Fruit fly (Drosophila melanogaster) whole organism, embryonic: Measurements from ENCODE around the gene CG34148.

Experiments
- Antp ChIP-seq: fragments of 200-800 bp; sonication (Bioruptor generic); optimal IDR thresholded peaks from 3 replicates; lab custom pipeline; 2016; ENCODE audit warnings: missing biosample characterization, missing genetic modification characterization
- B-H2 ChIP-seq: fragments of 200-800 bp; sonication (Bioruptor generic); optimal IDR thresholded peaks from 2 replicates; lab custom pipeline; 2018; ENCODE audit warnings: missing biosample characterization, mild to moderate bottlenecking, missing genetic modification characterization
- CG12071 ChIP-seq: fragments of 200-800 bp; sonication (Bioruptor generic); optimal IDR thresholded peaks from 3 replicates; lab custom pipeline; 2018; ENCODE audit warnings: missing biosample characterization, mild to moderate bottlenecking, missing genetic modification characterization
- CG13424 ChIP-seq: fragments of 200-800 bp; sonication (Bioruptor generic); optimal IDR thresholded peaks from 2 replicates; lab custom pipeline; 2019; ENCODE audit warnings: missing biosample characterization, mild to moderate bottlenecking, missing genetic modification characterization, moderate library complexity
- CG13624 ChIP-seq: fragments of 200-800 bp; sonication (Bioruptor generic); optimal IDR thresholded peaks from 2 replicates; lab custom pipeline; 2016; ENCODE audit warnings: missing biosample characterization, missing genetic modification characterization
- CG1602 ChIP-seq: fragments of 200-800 bp; sonication (Bioruptor generic); optimal IDR thresholded peaks from 3 replicates; lab custom pipeline; 2016; ENCODE audit warnings: missing biosample characterization, missing genetic modification characterization
- CG1647 ChIP-seq: fragments of 200-800 bp; sonication (Bioruptor generic); optimal IDR thresholded peaks from 3 replicates; lab custom pipeline; 2016; ENCODE audit warnings: missing biosample characterization, missing genetic modification characterization
- CG17385 ChIP-seq: fragments of 200-800 bp; sonication (Bioruptor generic); optimal IDR thresholded peaks from 3 replicates; lab custom pipeline; 2018; ENCODE audit warnings: missing biosample characterization, mild to moderate bottlenecking, missing genetic modification characterization
- CG17612 ChIP-seq: fragments of 200-800 bp; sonication (Bioruptor generic); IDR thresholded peaks from 2 replicates; pipeline ENCODE4 v1.3.6; 2022; ENCODE audit warnings: missing biosample characterization, missing genetic modification characterization
- CG18262 ChIP-seq: fragments of 200-800 bp; optimal IDR thresholded peaks from 3 replicates; lab custom pipeline; 2019; ENCODE audit warnings: missing biosample characterization, mild to moderate bottlenecking, missing genetic modification characterization, moderate library complexity
- CG30403 ChIP-seq: fragments of 200-800 bp; sonication (Bioruptor generic); optimal IDR thresholded peaks from 3 replicates; lab custom pipeline; 2016; ENCODE audit warnings: missing biosample characterization, missing genetic modification characterization
- CG30431 ChIP-seq: fragments of 200-800 bp; sonication (Bioruptor generic); optimal IDR thresholded peaks from 2 replicates; lab custom pipeline; 2017; ENCODE audit warnings: missing biosample characterization, missing genetic modification characterization
- CG3407 ChIP-seq: fragments of 200-800 bp; sonication (Bioruptor generic); optimal IDR thresholded peaks from 2 replicates; lab custom pipeline; 2018; ENCODE audit warnings: missing biosample characterization, mild to moderate bottlenecking, missing genetic modification characterization
- CG3838 ChIP-seq: fragments of 200-800 bp; sonication (Bioruptor generic); optimal IDR thresholded peaks from 3 replicates; lab custom pipeline; 2016; ENCODE audit warnings: missing biosample characterization, missing genetic modification characterization
- CG4360 ChIP-seq: fragments of 200-800 bp; sonication (Bioruptor generic); IDR thresholded peaks from 2 replicates; pipeline ENCODE4 v1.3.6; 2022; ENCODE audit warnings: missing biosample characterization, missing genetic modification characterization
- CG7357 ChIP-seq: fragments of 200-800 bp; sonication (Bioruptor generic); IDR thresholded peaks from 3 replicates; pipeline ENCODE4 v1.3.6; 2022; ENCODE audit warnings: missing biosample characterization, missing genetic modification characterization
- CG7786 ChIP-seq: fragments of 200-800 bp; sonication (Bioruptor generic); optimal IDR thresholded peaks from 2 replicates; lab custom pipeline; 2016; ENCODE audit warnings: missing biosample characterization, missing genetic modification characterization
- CG9215 ChIP-seq: fragments of 200-800 bp; sonication (Bioruptor generic); IDR thresholded peaks from 2 replicates; pipeline ENCODE4 v1.3.6; 2022; ENCODE audit warnings: missing biosample characterization, missing genetic modification characterization
- CG9609 ChIP-seq: fragments of 200-800 bp; sonication (Bioruptor generic); optimal IDR thresholded peaks from 3 replicates; lab custom pipeline; 2016; ENCODE audit warnings: missing biosample characterization, missing genetic modification characterization
- Camta ChIP-seq: fragments of 200-800 bp; sonication (Bioruptor generic); optimal IDR thresholded peaks from 2 replicates; lab custom pipeline; 2016; ENCODE audit warnings: missing biosample characterization, missing genetic modification characterization
- Dip2 ChIP-seq: fragments of 200-800 bp; sonication (Bioruptor generic); IDR thresholded peaks from 2 replicates; pipeline ENCODE4 v1.3.6; 2022; ENCODE audit warnings: missing biosample characterization, missing genetic modification characterization
- Hand ChIP-seq: fragments of 200-800 bp; sonication (Bioruptor generic); optimal IDR thresholded peaks from 2 replicates; lab custom pipeline; 2017; ENCODE audit warnings: mild to moderate bottlenecking, missing biosample characterization, missing genetic modification reagents, missing genetic modification characterization
- Hr39 ChIP-seq: fragments of >200 bp; optimal IDR thresholded peaks from 2 replicates; lab custom pipeline; 2017
- Max ChIP-seq: fragments of 200-800 bp; sonication (Bioruptor generic); optimal IDR thresholded peaks from 2 replicates; lab custom pipeline; 2016; ENCODE audit warnings: missing biosample characterization, mild to moderate bottlenecking, missing genetic modification characterization
- Nf-YC ChIP-seq: fragments of 200-800 bp; optimal IDR thresholded peaks from 3 replicates; lab custom pipeline; 2019; ENCODE audit warnings: missing biosample characterization, mild to moderate bottlenecking, missing genetic modification characterization, moderate library complexity
- Scr ChIP-seq: fragments of 200-800 bp; sonication (Bioruptor generic); IDR thresholded peaks from 2 replicates; pipeline ENCODE4 v1.3.6; 2022; ENCODE audit warnings: missing biosample characterization, missing genetic modification characterization; ENCODE audit not compliant: partially characterized antibody
- Spps ChIP-seq: fragments of 200-800 bp; sonication (Bioruptor generic); optimal IDR thresholded peaks from 2 replicates; lab custom pipeline; 2018; ENCODE audit warnings: missing biosample characterization, mild to moderate bottlenecking, missing genetic modification characterization
- TFAM ChIP-seq: fragments of 200-800 bp; sonication (Bioruptor generic); optimal IDR thresholded peaks from 2 replicates; lab custom pipeline; 2017; ENCODE audit warnings: missing biosample characterization, missing genetic modification characterization, inconsistent platforms
- bab2 ChIP-seq: fragments of 200-800 bp; sonication (Bioruptor generic); optimal IDR thresholded peaks from 2 replicates; lab custom pipeline; 2016; ENCODE audit warnings: missing biosample characterization, missing genetic modification characterization
- bcd ChIP-seq: fragments of 200-800 bp; sonication (Bioruptor generic); optimal IDR thresholded peaks from 2 replicates; lab custom pipeline; 2017; ENCODE audit warnings: missing biosample characterization, mild to moderate bottlenecking, missing genetic modification characterization
- cg ChIP-seq: fragments of 200-800 bp; sonication (Bioruptor generic); optimal IDR thresholded peaks from 3 replicates; lab custom pipeline; 2019; ENCODE audit warnings: missing biosample characterization, mild to moderate bottlenecking, missing genetic modification characterization, moderate library complexity
- disco-r ChIP-seq: fragments of 200-800 bp; sonication (Bioruptor generic); optimal IDR thresholded peaks from 2 replicates; lab custom pipeline; 2016; ENCODE audit warnings: missing biosample characterization, missing genetic modification characterization
- dysf ChIP-seq: fragments of 200-800 bp; sonication (Bioruptor generic); IDR thresholded peaks from 3 replicates; pipeline ENCODE4 v1.3.6; 2022; ENCODE audit warnings: missing biosample characterization, missing genetic modification characterization
- eyg ChIP-seq: fragments of 200-800 bp; sonication (Bioruptor generic); optimal IDR thresholded peaks from 3 replicates; lab custom pipeline; 2016; ENCODE audit warnings: missing biosample characterization, missing genetic modification characterization
- ftz-f1 ChIP-seq: fragments of 200-800 bp; sonication (Bioruptor generic); optimal IDR thresholded peaks from 2 replicates; lab custom pipeline; 2016; ENCODE audit warnings: missing biosample characterization, missing genetic modification characterization
- gem ChIP-seq: fragments of 200-800 bp; sonication (Bioruptor generic); optimal IDR thresholded peaks from 2 replicates; lab custom pipeline; 2019; ENCODE audit warnings: missing biosample characterization, mild to moderate bottlenecking, missing genetic modification characterization, moderate library complexity
- gsb ChIP-seq: fragments of 200-800 bp; sonication (Bioruptor generic); IDR thresholded peaks from 2 replicates; pipeline ENCODE4 v1.3.6; 2022; ENCODE audit warnings: missing biosample characterization, missing genetic modification characterization
- gt ChIP-seq: fragments of 200-800 bp; sonication (Bioruptor generic); IDR thresholded peaks from 2 replicates; pipeline ENCODE4 v1.3.6; 2022; ENCODE audit warnings: missing biosample characterization, missing genetic modification characterization
- hb ChIP-seq: fragments of 200-800 bp; sonication (Bioruptor generic); IDR thresholded peaks from 3 replicates; pipeline ENCODE4 v1.3.6; 2022; ENCODE audit warnings: missing biosample characterization, missing genetic modification characterization; ENCODE audit not compliant: partially characterized antibody
- hth ChIP-seq: fragments of >200 bp; optimal IDR thresholded peaks from 2 replicates; lab custom pipeline; 2017; ENCODE audit warnings: inconsistent platforms
- mirr ChIP-seq: fragments of 200-800 bp; sonication (Bioruptor generic); optimal IDR thresholded peaks from 3 replicates; lab custom pipeline; 2018; ENCODE audit warnings: missing biosample characterization, mild to moderate bottlenecking, missing genetic modification characterization
- salm ChIP-seq: fragments of 200-800 bp; sonication (Bioruptor generic); optimal IDR thresholded peaks from 2 replicates; lab custom pipeline; 2018; ENCODE audit warnings: missing biosample characterization, mild to moderate bottlenecking, missing genetic modification characterization
- sima ChIP-seq: fragments of 200-800 bp; sonication (Bioruptor generic); optimal IDR thresholded peaks from 2 replicates; lab custom pipeline; 2016; ENCODE audit warnings: missing biosample characterization, missing genetic modification characterization
- slp2 ChIP-seq: fragments of 200-800 bp; sonication (Bioruptor generic); optimal IDR thresholded peaks from 2 replicates; lab custom pipeline; 2016; ENCODE audit warnings: missing biosample characterization, missing genetic modification characterization
- sob ChIP-seq: fragments of 200-800 bp; sonication (Bioruptor generic); IDR thresholded peaks from 2 replicates; pipeline ENCODE4 v1.3.6; 2022; ENCODE audit warnings: missing biosample characterization, missing genetic modification characterization
- ssp ChIP-seq: fragments of 200-800 bp; sonication (Bioruptor generic); IDR thresholded peaks from 2 replicates; pipeline ENCODE4 v1.3.6; 2022; ENCODE audit warnings: missing biosample characterization, missing genetic modification characterization
- toy ChIP-seq: fragments of 200-800 bp; sonication (Bioruptor generic); IDR thresholded peaks from 2 replicates; pipeline ENCODE4 v1.3.6; 2022; ENCODE audit warnings: missing biosample characterization, missing genetic modification characterization
- tup ChIP-seq: fragments of 200-800 bp; sonication (Bioruptor generic); optimal IDR thresholded peaks from 2 replicates; lab custom pipeline; 2016; ENCODE audit warnings: missing biosample characterization, mild to moderate bottlenecking, missing genetic modification characterization, moderate library complexity
- unpg ChIP-seq: fragments of 200-800 bp; sonication (Bioruptor generic); optimal IDR thresholded peaks from 3 replicates; lab custom pipeline; 2018; ENCODE audit warnings: missing biosample characterization, mild to moderate bottlenecking, missing genetic modification characterization, moderate library complexity
- zfh1 ChIP-seq: fragments of 200-800 bp; sonication (Bioruptor generic); IDR thresholded peaks from 3 replicates; pipeline ENCODE4 v1.3.6; 2022; ENCODE audit warnings: missing biosample characterization, missing genetic modification characterization
- zfh2 ChIP-seq: fragments of 200-800 bp; sonication (Bioruptor generic); optimal IDR thresholded peaks from 2 replicates; lab custom pipeline; 2016; ENCODE audit warnings: missing biosample characterization, missing genetic modification characterization

CG34148 gene

dm6 chr3R:21888696-21889602 lies 10.5 kb upstream of the CG34148 start, which contains the start of gene CG43844 (continued):
- TF ChIP-seq bcd (GFP tag; lab: Kevin White, UChicago) (no peak), Dip2 (GFP tag; lab: Robert Waterston, UW) (no peak), Nf-YC (no peak), gsb (no peak), CG7357 (GFP tag; lab: Robert Waterston, UW) (no peak), Hr39 (lab: Kevin White, UChicago) (no peak), CG1602 (no peak), CG30403 (GFP tag; lab: Kevin White, UChicago) (no peak), CG4360 (GFP tag; lab: Robert Waterston, UW) (no peak), dysf (GFP tag; lab: Robert Waterston, UW) (no peak), zfh2 (GFP tag; lab: Kevin White, UChicago) (no peak), CG3407 (GFP tag; lab: Kevin White, UChicago) (no peak), mirr (GFP tag; lab: Kevin White, UChicago) (no peak), tup (GFP tag; lab: Kevin White, UChicago) (no peak), toy (GFP tag; lab: Robert Waterston, UW) (no peak), zfh1 (GFP tag; lab: Robert Waterston, UW) (no peak), CG9609 (GFP tag; lab: Kevin White, UChicago) (no peak), CG18262 (tag; lab: Kevin White, UChicago) (no peak), cg (GFP tag; lab: Kevin White, UChicago) (peak; percentile 40), CG1647 (GFP tag; lab: Kevin White, UChicago) (no peak), CG12071 (GFP tag; lab: Kevin White, UChicago) (no peak), salm (tag; lab: Kevin White, UChicago) (no peak), hth (no peak), unpg (GFP tag; lab: Kevin White, UChicago) (no peak), CG7786 (GFP tag; lab: Kevin White, UChicago) (no peak), disco-r (GFP tag; lab: Kevin White, UChicago) (no peak), CG17385 (GFP tag; lab: Kevin White, UChicago) (no peak), gem (tag; lab: Kevin White, UChicago) (no peak), CG9215 (GFP tag; lab: Robert Waterston, UW) (no peak), Spps (tag; lab: Kevin White, UChicago) (no peak), slp2 (GFP tag; lab: Kevin White, UChicago) (no peak), TFAM (GFP tag; lab: Kevin White, UChicago) (no peak), bab2 (GFP tag; lab: Kevin White, UChicago) (no peak), CG30431 (GFP tag; lab: Kevin White, UChicago) (no peak), ftz-f1 (GFP tag; lab: Kevin White, UChicago) (no peak), CG3838 (no peak), gt (GFP tag; lab: Robert Waterston, UW) (no peak), Camta (GFP tag; lab: Kevin White, UChicago) (no peak), Scr (GFP tag; lab: Robert Waterston, UW) (peak; percentile 28; the same call in 1 of the 2 replicates), Antp (GFP tag; lab: Kevin White, UChicago) (no peak), CG13624 (no peak), CG13424 (tag; lab: Kevin White, UChicago) (no peak), sima (GFP tag; lab: Kevin White, UChicago) (no peak), Max (no peak), ssp (no peak), Hand (GFP tag; lab: Kevin White, UChicago) (no peak), hb (GFP tag; lab: Robert Waterston, UW) (peak; percentile 64; the same call in 1 of the 3 replicates), CG17612 (no peak), B-H2 (no peak), eyg (GFP tag; lab: Kevin White, UChicago) (no peak), sob (GFP tag; lab: Robert Waterston, UW) (no peak)
